Worm (Caenorhabditis elegans) whole organism, L1 larva: ENCODE results near the gene jhdm-1.

Experiments
- C16A3.4 ChIP-seq: fragments of 150-350 bp; optimal IDR thresholded peaks from 2 replicates; lab custom pipeline; 2014; ENCODE audit warnings: missing biosample characterization, missing genetic modification characterization
- F16B12.6 ChIP-seq: fragments of 150-350 bp; optimal IDR thresholded peaks from 2 replicates; lab custom pipeline; 2014; ENCODE audit warnings: missing biosample characterization, missing genetic modification characterization
- aha-1 ChIP-seq: fragments of 150-350 bp; optimal IDR thresholded peaks from 2 replicates; lab custom pipeline; 2014; ENCODE audit warnings: missing biosample characterization, missing genetic modification characterization
- alr-1 ChIP-seq: fragments of 200-800 bp; sonication (Bioruptor generic); optimal IDR thresholded peaks from 2 replicates; lab custom pipeline; 2018; ENCODE audit warnings: borderline replicate concordance, mild to moderate bottlenecking, missing genetic modification characterization, missing compliant biosample characterization
- aly-2 ChIP-seq: fragments of 150-350 bp; optimal IDR thresholded peaks from 2 replicates; lab custom pipeline; 2014; ENCODE audit warnings: missing biosample characterization, missing genetic modification characterization
- ceh-8 ChIP-seq: fragments of 200-800 bp; sonication (Bioruptor generic); optimal IDR thresholded peaks from 2 replicates; lab custom pipeline; 2018; ENCODE audit warnings: mild to moderate bottlenecking, missing genetic modification characterization, moderate library complexity, missing compliant biosample characterization
- ceh-82 ChIP-seq, 3 experiments: fragments of 150-350 bp in 1 of 3; sonication (generic microtip) in 2 of 3; optimal IDR thresholded peaks; 2 replicates each; lab custom pipeline; 2014 to 2017; ENCODE audit warnings: missing biosample characterization in 3 of 3, missing genetic modification characterization in 3 of 3
- ceh-90 ChIP-seq: sonication (generic microtip); optimal IDR thresholded peaks from 2 replicates; lab custom pipeline; 2016; ENCODE audit warnings: missing genetic modification characterization, missing compliant biosample characterization
- dpl-1 ChIP-seq, 3 experiments: fragments of 150-350 bp in 2 of 3; sonication (generic microtip) in 1 of 3; optimal IDR thresholded peaks; 2 replicates each; lab custom pipeline; 2014 to 2017; ENCODE audit warnings: missing biosample characterization in 3 of 3, missing genetic modification characterization in 3 of 3, missing genetic modification reagents in 3 of 3
- dsc-1 ChIP-seq: sonication (generic microtip); optimal IDR thresholded peaks from 2 replicates; lab custom pipeline; 2016; ENCODE audit warnings: mild to moderate bottlenecking, missing genetic modification characterization, missing compliant biosample characterization
- efl-1 ChIP-seq, 4 experiments: fragments of 150-350 bp; optimal IDR thresholded peaks in 3 of 4; peaks in 1 of 4; 1 replicate in 1 of 4; 2 replicates in 3 of 4; lab custom pipeline; 2014; ENCODE audit warnings: missing biosample characterization in 2 of 4, missing genetic modification characterization in 2 of 4, missing genetic modification reagents in 2 of 4
- egl-27 ChIP-seq, 2 experiments: fragments of 150-350 bp in 1 of 2; sonication (generic microtip); optimal IDR thresholded peaks; 3 replicates each; lab custom pipeline; 2017 to 2018; ENCODE audit warnings: missing biosample characterization in 2 of 2, missing genetic modification characterization in 2 of 2, missing genetic modification reagents in 2 of 2
- elt-2 ChIP-seq: sonication (generic microtip); optimal IDR thresholded peaks from 2 replicates; lab custom pipeline; 2016; ENCODE audit warnings: missing genetic modification characterization, mild to moderate bottlenecking, inconsistent platforms, missing compliant biosample characterization, missing genetic modification reagents
- ets-5 ChIP-seq: fragments of 200-800 bp; sonication (Bioruptor generic); IDR thresholded peaks from 2 replicates; pipeline ENCODE4 v1.3.6; 2022; ENCODE audit warnings: missing genetic modification characterization, missing compliant biosample characterization
- fkh-10 ChIP-seq: sonication (generic microtip); optimal IDR thresholded peaks from 2 replicates; lab custom pipeline; 2017; ENCODE audit warnings: missing biosample characterization, missing genetic modification reagents, missing genetic modification characterization
- fkh-8 ChIP-seq: sonication (generic microtip); optimal IDR thresholded peaks from 2 replicates; lab custom pipeline; 2016; ENCODE audit warnings: mild to moderate bottlenecking, missing genetic modification characterization, missing compliant biosample characterization
- fos-1 ChIP-seq: fragments of 150-350 bp; optimal IDR thresholded peaks from 2 replicates; lab custom pipeline; 2014; ENCODE audit warnings: missing biosample characterization, missing genetic modification characterization
- grh-1 ChIP-seq: fragments of 200-800 bp; sonication (Bioruptor generic); IDR thresholded peaks from 2 replicates; pipeline ENCODE4 v1.3.6; 2022; ENCODE audit warnings: missing genetic modification reagents, missing genetic modification characterization, missing compliant biosample characterization
- hpl-2 ChIP-seq: fragments of 150-350 bp; optimal IDR thresholded peaks from 2 replicates; lab custom pipeline; 2014; ENCODE audit warnings: missing biosample characterization, missing genetic modification reagents, missing genetic modification characterization
- irx-1 ChIP-seq: sonication (generic microtip); optimal IDR thresholded peaks from 2 replicates; lab custom pipeline; 2016; ENCODE audit warnings: missing genetic modification characterization, missing compliant biosample characterization
- isw-1 ChIP-seq: fragments of 200-800 bp; sonication (Bioruptor generic); IDR thresholded peaks from 2 replicates; pipeline ENCODE4 v1.3.6; 2022; ENCODE audit warnings: missing genetic modification characterization, missing compliant biosample characterization
- jun-1 ChIP-seq: fragments of 150-350 bp; optimal IDR thresholded peaks from 2 replicates; lab custom pipeline; 2014; ENCODE audit warnings: missing biosample characterization, missing genetic modification reagents, missing genetic modification characterization
- lin-35 ChIP-seq, 2 experiments: fragments of 150-350 bp; optimal IDR thresholded peaks; 2 replicates each; lab custom pipeline; 2014; ENCODE audit warnings: missing biosample characterization in 2 of 2, missing genetic modification characterization in 2 of 2, missing genetic modification reagents in 2 of 2
- lin-39 ChIP-seq: fragments of 150-350 bp; optimal IDR thresholded peaks from 2 replicates; lab custom pipeline; 2014; ENCODE audit warnings: missing biosample characterization, missing genetic modification reagents, missing genetic modification characterization
- lir-3 ChIP-seq: sonication (generic microtip); optimal IDR thresholded peaks from 2 replicates; lab custom pipeline; 2016; ENCODE audit warnings: mild to moderate bottlenecking, missing genetic modification characterization, moderate library complexity, missing compliant biosample characterization; ENCODE audit not compliant: poor library complexity
- lsy-2 ChIP-seq, 2 experiments: fragments of 150-350 bp; optimal IDR thresholded peaks; 2 replicates each; lab custom pipeline; 2014; ENCODE audit warnings: missing biosample characterization in 2 of 2, missing genetic modification characterization in 2 of 2
- mdl-1 ChIP-seq, 2 experiments: fragments of 150-350 bp; optimal IDR thresholded peaks; 2 replicates each; lab custom pipeline; 2014 to 2017; ENCODE audit warnings: missing biosample characterization in 2 of 2, missing genetic modification characterization in 2 of 2, inconsistent platforms in 1 of 2
- nhr-11 ChIP-seq: fragments of 150-350 bp; optimal IDR thresholded peaks from 2 replicates; lab custom pipeline; 2014; ENCODE audit warnings: missing biosample characterization, missing genetic modification characterization
- nhr-19 ChIP-seq: fragments of 200-800 bp; sonication (Bioruptor generic); conservative IDR thresholded peaks from 2 replicates; pipeline ENCODE4 v1.3.6; 2022; ENCODE audit warnings: missing genetic modification characterization, missing compliant biosample characterization
- nhr-47 ChIP-seq: sonication (generic microtip); optimal IDR thresholded peaks from 2 replicates; lab custom pipeline; 2016; ENCODE audit warnings: mild to moderate bottlenecking, missing genetic modification characterization, moderate library complexity, missing compliant biosample characterization
- nhr-71 ChIP-seq: sonication (generic microtip); optimal IDR thresholded peaks from 2 replicates; lab custom pipeline; 2016; ENCODE audit warnings: mild to moderate bottlenecking, missing genetic modification characterization, moderate library complexity, missing compliant biosample characterization
- pag-3 ChIP-seq: sonication (generic microtip); optimal IDR thresholded peaks from 2 replicates; lab custom pipeline; 2017; ENCODE audit warnings: missing genetic modification characterization, mild to moderate bottlenecking, missing compliant biosample characterization, antibody characterized with exemption, borderline replicate concordance; ENCODE audit not compliant: insufficient read depth
- pqm-1 ChIP-seq: sonication (generic microtip); optimal IDR thresholded peaks from 3 replicates; lab custom pipeline; 2017; ENCODE audit warnings: missing biosample characterization, missing genetic modification characterization
- rnt-1 ChIP-seq: sonication (generic microtip); optimal IDR thresholded peaks from 2 replicates; lab custom pipeline; 2016; ENCODE audit warnings: mild to moderate bottlenecking, missing genetic modification characterization, moderate library complexity, missing compliant biosample characterization
- snpc-4 ChIP-seq: fragments of 150-350 bp; optimal IDR thresholded peaks from 2 replicates; lab custom pipeline; 2014; ENCODE audit warnings: missing biosample characterization, missing genetic modification characterization
- snu-23 ChIP-seq: sonication (generic microtip); optimal IDR thresholded peaks from 2 replicates; lab custom pipeline; 2016; ENCODE audit warnings: missing genetic modification characterization, missing compliant biosample characterization
- sup-37 ChIP-seq: fragments of 200-800 bp; sonication (Bioruptor generic); optimal IDR thresholded peaks from 2 replicates; lab custom pipeline; 2018; ENCODE audit warnings: mild to moderate bottlenecking, missing genetic modification characterization, missing compliant biosample characterization
- swsn-7 ChIP-seq: sonication (generic microtip); optimal IDR thresholded peaks from 2 replicates; lab custom pipeline; 2016; ENCODE audit warnings: missing genetic modification characterization, missing compliant biosample characterization
- tbx-2 ChIP-seq: sonication (generic microtip); optimal IDR thresholded peaks from 2 replicates; lab custom pipeline; 2016; ENCODE audit warnings: missing genetic modification characterization, missing compliant biosample characterization
- tlp-1 ChIP-seq: fragments of 150-350 bp; optimal IDR thresholded peaks from 2 replicates; lab custom pipeline; 2014; ENCODE audit warnings: missing biosample characterization, missing genetic modification characterization
- unc-130 ChIP-seq: fragments of 150-350 bp; optimal IDR thresholded peaks from 2 replicates; lab custom pipeline; 2017; ENCODE audit warnings: missing biosample characterization, missing genetic modification characterization, inconsistent platforms
- unc-30 ChIP-seq: sonication (generic microtip); optimal IDR thresholded peaks from 2 replicates; lab custom pipeline; 2017; ENCODE audit warnings: missing biosample characterization, missing genetic modification characterization
- unc-86 ChIP-seq: sonication (generic microtip); optimal IDR thresholded peaks from 2 replicates; lab custom pipeline; 2016; ENCODE audit warnings: missing genetic modification characterization, missing compliant biosample characterization
- zip-4 ChIP-seq: fragments of 200-800 bp; sonication (Bioruptor generic); optimal IDR thresholded peaks from 2 replicates; lab custom pipeline; 2018; ENCODE audit warnings: mild to moderate bottlenecking, missing genetic modification characterization, moderate library complexity, missing compliant biosample characterization
- ztf-11 ChIP-seq, 2 experiments: sonication (generic microtip); optimal IDR thresholded peaks; 2 replicates each; lab custom pipeline; 2016 to 2017; ENCODE audit warnings: missing genetic modification characterization in 2 of 2, missing biosample characterization in 1 of 2, missing compliant biosample characterization in 1 of 2
- ztf-4 ChIP-seq: fragments of 150-350 bp; optimal IDR thresholded peaks from 2 replicates; lab custom pipeline; 2014; ENCODE audit warnings: missing biosample characterization, missing genetic modification characterization

jhdm-1 gene

ce11 chrIII:6453665-6454064 lies 618 bp upstream of the jhdm-1 start (continued):
- TF ChIP-seq fos-1 (tag; lab: Kevin White, UChicago) (peak; percentile 70), unc-86 (tag; lab: Kevin White, UChicago) (peak; percentile 52), fkh-10 (peak; percentile 18), zip-4 (GFP tag; lab: Kevin White, UChicago) (no peak), mdl-1 (tag; optimal IDR thresholded peaks at IDR 0.05; lab: Kevin White, UChicago) (peak in 1 of 2 experiments; percentile 58), unc-30 (tag; lab: Kevin White, UChicago) (no peak), isw-1 (GFP tag; lab: Robert Waterston, UW) (peak; percentile 46), swsn-7 (peak; percentile 75), unc-130 (tag; lab: Kevin White, UChicago) (no peak), nhr-47 (tag; lab: Kevin White, UChicago) (peak; percentile 65), ceh-8 (no peak), lin-39 (no peak), grh-1 (GFP tag; lab: Robert Waterston, UW) (no peak), ztf-11 (tag; optimal IDR thresholded peaks at IDR 0.05; lab: Kevin White, UChicago) (no peak), aha-1 (tag; lab: Kevin White, UChicago) (no peak), dsc-1 (tag; lab: Kevin White, UChicago) (peak; percentile 29), efl-1 (optimal IDR thresholded peaks at IDR 0.05; lab: Kevin White, UChicago) (peak; percentile 84 to 89), efl-1 (GFP tag; optimal IDR thresholded peaks at IDR 0.05 in 1 of 2; lab: Kevin White, UChicago) (peak; percentile 72 to 97), pqm-1 (tag; lab: Kevin White, UChicago) (no peak), elt-2 (no peak), ceh-82 (tag; optimal IDR thresholded peaks at IDR 0.05; lab: Kevin White, UChicago) (peak; percentile 50 to 88 (median 73)), irx-1 (tag; lab: Kevin White, UChicago) (no peak), aly-2 (peak; percentile 43), lsy-2 (tag; optimal IDR thresholded peaks at IDR 0.05; lab: Kevin White, UChicago) (peak; percentile 86 to 92), egl-27 (tag; optimal IDR thresholded peaks at IDR 0.05; lab: Kevin White, UChicago) (no peak), lin-35 (GFP tag; optimal IDR thresholded peaks at IDR 0.05; lab: Kevin White, UChicago) (peak; percentile 84 to 89), nhr-71 (tag; lab: Kevin White, UChicago) (peak; percentile 85), ceh-90 (no peak), ets-5 (GFP tag; lab: Robert Waterston, UW) (no peak), C16A3.4 (tag; lab: Kevin White, UChicago) (peak; percentile 92), hpl-2 (GFP tag; lab: Kevin White, UChicago) (peak; percentile 49)

ce11 chrIII:6459820-6460219 lies 5.5 kb downstream of the jhdm-1 start, which contains the start of gene algn-1:
Gene algn-1 (plus strand): TSS chrIII:6460120.
- TF ChIP-seq fkh-10 = no peak

- TF ChIP-seq sup-37 (GFP tag; lab: Kevin White, UChicago) = no peak
- no peak for TF ChIP-seq lir-3 (tag; lab: Kevin White, UChicago)
- TF ChIP-seq nhr-71 (tag; lab: Kevin White, UChicago) = peak; percentile 56
- TF ChIP-seq tbx-2 = no peak
- 0 out of 2 replicates have a peak, but pooled peaks have one; percentile 2 for TF ChIP-seq nhr-19
- TF ChIP-seq efl-1 (optimal IDR thresholded peaks at IDR 0.05; lab: Kevin White, UChicago) = no peak
- no peak for TF ChIP-seq efl-1 (GFP tag; optimal IDR thresholded peaks at IDR 0.05 in 1 of 2; lab: Kevin White, UChicago)
- no peak for TF ChIP-seq jun-1 (tag; lab: Kevin White, UChicago)
- no peak for TF ChIP-seq nhr-11
- no peak for TF ChIP-seq pqm-1 (tag; lab: Kevin White, UChicago)
- no peak for TF ChIP-seq fkh-8 (tag; lab: Kevin White, UChicago)
- no peak for TF ChIP-seq swsn-7
- TF ChIP-seq snpc-4 = no peak
- peak; percentile 11 for TF ChIP-seq nhr-47 (tag; lab: Kevin White, UChicago)
- no peak for TF ChIP-seq F16B12.6 (tag; lab: Kevin White, UChicago)
- TF ChIP-seq tlp-1 (tag; lab: Kevin White, UChicago) = no peak
- TF ChIP-seq unc-86 (tag; lab: Kevin White, UChicago) = no peak
- TF ChIP-seq alr-1 (tag; lab: Kevin White, UChicago) = no peak
- peak; percentile 11 for TF ChIP-seq snu-23 (GFP tag; lab: Kevin White, UChicago)
- peak; percentile 66 for TF ChIP-seq ztf-4 (tag; lab: Kevin White, UChicago)
- TF ChIP-seq ets-5 (GFP tag; lab: Robert Waterston, UW) = no peak
- TF ChIP-seq rnt-1 (tag; lab: Kevin White, UChicago) = peak; percentile 5
- TF ChIP-seq C16A3.4 (tag; lab: Kevin White, UChicago) = no peak
- TF ChIP-seq hpl-2 (GFP tag; lab: Kevin White, UChicago) = no peak
- no peak for TF ChIP-seq ceh-82 (tag; optimal IDR thresholded peaks at IDR 0.05; lab: Kevin White, UChicago)
- no peak for TF ChIP-seq unc-30 (tag; lab: Kevin White, UChicago)
- TF ChIP-seq grh-1 (GFP tag; lab: Robert Waterston, UW) = no peak
- no peak for TF ChIP-seq dsc-1 (tag; lab: Kevin White, UChicago)
- TF ChIP-seq pag-3 = no peak
- no peak for TF ChIP-seq mdl-1 (tag; optimal IDR thresholded peaks at IDR 0.05; lab: Kevin White, UChicago)
- no peak for TF ChIP-seq dpl-1 (GFP tag; optimal IDR thresholded peaks at IDR 0.05; lab: Kevin White, UChicago)
Observed at ce11 chrIII:6462610-6463009, 8.3 kb downstream of the jhdm-1 start, which contains the start of gene T26A5.8. Gene T26A5.8 (minus strand): TSS chrIII:6462856.
